Fruit fly (Drosophila melanogaster) whole organism, embryonic: ENCODE results near the gene CG14194.

Experiments used
- ATbp ChIP-seq: fragments of 200-800 bp; sonication (Bioruptor generic); optimal IDR thresholded peaks from 2 replicates; lab custom pipeline; 2017; ENCODE audit warnings: missing biosample characterization, mild to moderate bottlenecking, missing genetic modification characterization, missing genetic modification reagents
- B-H2 ChIP-seq: fragments of 200-800 bp; sonication (Bioruptor generic); optimal IDR thresholded peaks from 2 replicates; lab custom pipeline; 2018; ENCODE audit warnings: missing biosample characterization, mild to moderate bottlenecking, missing genetic modification characterization
- CG10321 ChIP-seq: fragments of 200-800 bp; sonication (Bioruptor generic); IDR thresholded peaks from 2 replicates; pipeline ENCODE4 v1.3.6; 2022; ENCODE audit warnings: missing biosample characterization, missing genetic modification characterization
- CG10959 ChIP-seq: fragments of 200-800 bp; sonication (Bioruptor generic); IDR thresholded peaks from 2 replicates; pipeline ENCODE4 v1.3.6; 2022; ENCODE audit warnings: missing biosample characterization, missing genetic modification characterization
- CG11560 ChIP-seq: fragments of 200-800 bp; sonication (Bioruptor generic); IDR thresholded peaks from 3 replicates; pipeline ENCODE4 v1.3.6; 2022; ENCODE audit warnings: missing biosample characterization, missing genetic modification characterization
- CG12236 ChIP-seq: fragments of 200-800 bp; sonication (Bioruptor generic); optimal IDR thresholded peaks from 2 replicates; lab custom pipeline; 2016; ENCODE audit warnings: missing biosample characterization, missing genetic modification characterization
- CG12769 ChIP-seq: fragments of 200-800 bp; sonication (Bioruptor generic); optimal IDR thresholded peaks from 2 replicates; lab custom pipeline; 2019; ENCODE audit warnings: missing biosample characterization, mild to moderate bottlenecking, missing genetic modification characterization, moderate library complexity
- CG15696 ChIP-seq: fragments of 200-800 bp; sonication (Bioruptor generic); optimal IDR thresholded peaks from 2 replicates; lab custom pipeline; 2019; ENCODE audit warnings: missing biosample characterization, mild to moderate bottlenecking, missing genetic modification characterization, moderate library complexity
- CG18476 ChIP-seq: fragments of 200-800 bp; sonication (Bioruptor generic); optimal IDR thresholded peaks from 2 replicates; lab custom pipeline; 2016; ENCODE audit warnings: missing biosample characterization, mild to moderate bottlenecking, missing genetic modification characterization
- CG3995 ChIP-seq: fragments of 200-800 bp; sonication (Bioruptor generic); optimal IDR thresholded peaks from 3 replicates; lab custom pipeline; 2016; ENCODE audit warnings: missing biosample characterization, missing genetic modification characterization
- CG4617 ChIP-seq: fragments of 200-800 bp; sonication (Bioruptor generic); optimal IDR thresholded peaks from 3 replicates; lab custom pipeline; 2016; ENCODE audit warnings: missing biosample characterization, missing genetic modification characterization, borderline replicate concordance
- CG6854 ChIP-seq: fragments of 200-800 bp; sonication (Bioruptor generic); optimal IDR thresholded peaks from 3 replicates; lab custom pipeline; 2017; ENCODE audit warnings: missing biosample characterization, mild to moderate bottlenecking, missing genetic modification characterization
- CG7786 ChIP-seq: fragments of 200-800 bp; sonication (Bioruptor generic); optimal IDR thresholded peaks from 2 replicates; lab custom pipeline; 2016; ENCODE audit warnings: missing biosample characterization, missing genetic modification characterization
- CG7839 ChIP-seq: fragments of 200-800 bp; sonication (Bioruptor generic); optimal IDR thresholded peaks from 3 replicates; lab custom pipeline; 2018; ENCODE audit warnings: missing biosample characterization, mild to moderate bottlenecking, missing genetic modification characterization, moderate library complexity
- CG8089 ChIP-seq: fragments of 200-800 bp; sonication (Bioruptor generic); optimal IDR thresholded peaks from 3 replicates; lab custom pipeline; 2016; ENCODE audit warnings: missing biosample characterization, missing genetic modification characterization
- CG8765 ChIP-seq: fragments of 200-800 bp; sonication (Bioruptor generic); IDR thresholded peaks from 2 replicates; pipeline ENCODE4 v1.3.6; 2022; ENCODE audit warnings: missing biosample characterization, missing genetic modification characterization
- CG9609 ChIP-seq: fragments of 200-800 bp; sonication (Bioruptor generic); optimal IDR thresholded peaks from 3 replicates; lab custom pipeline; 2016; ENCODE audit warnings: missing biosample characterization, missing genetic modification characterization
- CTCF ChIP-seq: fragments of 200-800 bp; sonication (Bioruptor generic); optimal IDR thresholded peaks from 2 replicates; lab custom pipeline; 2017; ENCODE audit warnings: missing biosample characterization, mild to moderate bottlenecking, missing genetic modification characterization, moderate library complexity
- Dref ChIP-seq: fragments of 200-800 bp; sonication (Bioruptor generic); IDR thresholded peaks from 2 replicates; pipeline ENCODE4 v1.3.6; 2022; ENCODE audit warnings: missing biosample characterization, missing genetic modification characterization
- Elba2 ChIP-seq: fragments of 200-800 bp; sonication (Bioruptor generic); optimal IDR thresholded peaks from 3 replicates; lab custom pipeline; 2016; ENCODE audit warnings: missing biosample characterization, missing genetic modification characterization
- HLHmδ ChIP-seq: fragments of 200-800 bp; sonication (Bioruptor generic); optimal IDR thresholded peaks from 2 replicates; lab custom pipeline; 2018; ENCODE audit warnings: missing biosample characterization, mild to moderate bottlenecking, missing genetic modification characterization, moderate library complexity
- Kr ChIP-seq: fragments of 200-800 bp; sonication (Bioruptor generic); optimal IDR thresholded peaks from 2 replicates; lab custom pipeline; 2017; ENCODE audit warnings: missing biosample characterization, mild to moderate bottlenecking, missing genetic modification characterization
- Lim3 ChIP-seq: fragments of 200-800 bp; sonication (Bioruptor generic); IDR thresholded peaks from 2 replicates; pipeline ENCODE4 v1.3.6; 2022; ENCODE audit warnings: missing biosample characterization, missing genetic modification characterization
- Lpt ChIP-seq: fragments of >200 bp; optimal IDR thresholded peaks from 2 replicates; lab custom pipeline; 2018; ENCODE audit warnings: missing biosample characterization, missing genetic modification characterization
- Mad ChIP-seq: fragments of 200-800 bp; sonication (Bioruptor generic); optimal IDR thresholded peaks from 2 replicates; lab custom pipeline; 2016; ENCODE audit warnings: missing biosample characterization, missing genetic modification characterization
- Mrtf ChIP-seq: fragments of 200-800 bp; sonication (Bioruptor generic); IDR thresholded peaks from 3 replicates; pipeline ENCODE4 v1.3.6; 2022; ENCODE audit warnings: missing biosample characterization, missing genetic modification characterization
- Opbp ChIP-seq: fragments of 200-800 bp; sonication (Bioruptor generic); IDR thresholded peaks from 3 replicates; pipeline ENCODE4 v1.3.6; 2022; ENCODE audit warnings: missing biosample characterization, missing genetic modification characterization; ENCODE audit not compliant: partially characterized antibody
- Rx ChIP-seq: fragments of 200-800 bp; sonication (Bioruptor generic); IDR thresholded peaks from 2 replicates; pipeline ENCODE4 v1.3.6; 2022; ENCODE audit warnings: missing biosample characterization, missing genetic modification characterization
- Sox102F ChIP-seq: fragments of 200-800 bp; sonication (Bioruptor generic); optimal IDR thresholded peaks from 2 replicates; lab custom pipeline; 2018; ENCODE audit warnings: missing biosample characterization, mild to moderate bottlenecking, missing genetic modification characterization, moderate library complexity
- Stat92E ChIP-seq, 3 experiments: fragments of >200 bp in 2 of 3; fragments of 200-800 bp in 1 of 3; sonication (Bioruptor generic) in 1 of 3; optimal IDR thresholded peaks; 2 replicates each; lab custom pipeline; 2017 to 2019; ENCODE audit warnings: missing biosample characterization in 3 of 3, missing genetic modification characterization in 3 of 3, mild to moderate bottlenecking in 1 of 3, moderate library complexity in 1 of 3
- bab2 ChIP-seq: fragments of 200-800 bp; sonication (Bioruptor generic); optimal IDR thresholded peaks from 2 replicates; lab custom pipeline; 2016; ENCODE audit warnings: missing biosample characterization, missing genetic modification characterization
- chinmo ChIP-seq: fragments of 200-800 bp; sonication (Bioruptor generic); IDR thresholded peaks from 4 replicates; pipeline ENCODE4 v1.3.6; 2022; ENCODE audit warnings: missing biosample characterization, missing genetic modification characterization; ENCODE audit not compliant: partially characterized antibody
- eyg ChIP-seq: fragments of 200-800 bp; sonication (Bioruptor generic); optimal IDR thresholded peaks from 3 replicates; lab custom pipeline; 2016; ENCODE audit warnings: missing biosample characterization, missing genetic modification characterization
- ftz-f1 ChIP-seq: fragments of 200-800 bp; sonication (Bioruptor generic); optimal IDR thresholded peaks from 2 replicates; lab custom pipeline; 2016; ENCODE audit warnings: missing biosample characterization, missing genetic modification characterization
- grn ChIP-seq: fragments of 200-800 bp; sonication (Bioruptor generic); optimal IDR thresholded peaks from 3 replicates; lab custom pipeline; 2017; ENCODE audit warnings: missing biosample characterization, missing genetic modification characterization
- her ChIP-seq: fragments of 200-800 bp; sonication (Bioruptor generic); optimal IDR thresholded peaks from 2 replicates; lab custom pipeline; 2016; ENCODE audit warnings: missing biosample characterization, missing genetic modification characterization
- ind ChIP-seq: fragments of 200-800 bp; sonication (Bioruptor generic); optimal IDR thresholded peaks from 3 replicates; lab custom pipeline; 2016; ENCODE audit warnings: missing biosample characterization, missing genetic modification characterization
- kay ChIP-seq: fragments of 200-800 bp; sonication (Bioruptor generic); optimal IDR thresholded peaks from 2 replicates; lab custom pipeline; 2016; ENCODE audit warnings: missing biosample characterization, missing genetic modification characterization
- lov ChIP-seq, 2 experiments: fragments of 200-800 bp in 1 of 2; fragments of >200 bp in 1 of 2; sonication (Bioruptor generic) in 1 of 2; IDR thresholded peaks in 1 of 2; optimal IDR thresholded peaks in 1 of 2; 2 replicates in 1 of 2; 3 replicates in 1 of 2; pipeline versions ENCODE4 v1.3.6 to Lab custom; 2017 to 2022; ENCODE audit warnings: missing biosample characterization in 1 of 2, missing genetic modification characterization in 1 of 2
- mld ChIP-seq: fragments of 200-800 bp; sonication (Bioruptor generic); IDR thresholded peaks from 3 replicates; pipeline ENCODE4 v1.3.6; 2022; ENCODE audit warnings: missing biosample characterization, missing genetic modification characterization; ENCODE audit not compliant: partially characterized antibody
- nau ChIP-seq: fragments of 200-800 bp; sonication (Bioruptor generic); optimal IDR thresholded peaks from 3 replicates; lab custom pipeline; 2017; ENCODE audit warnings: missing biosample characterization, mild to moderate bottlenecking, missing genetic modification characterization, missing genetic modification reagents
- nmo ChIP-seq: fragments of 200-800 bp; sonication (Bioruptor generic); optimal IDR thresholded peaks from 2 replicates; lab custom pipeline; 2018; ENCODE audit warnings: missing biosample characterization, mild to moderate bottlenecking, missing genetic modification characterization, moderate library complexity
- pho ChIP-seq: fragments of 200-800 bp; sonication (Bioruptor generic); optimal IDR thresholded peaks from 2 replicates; lab custom pipeline; 2016; ENCODE audit warnings: missing biosample characterization, missing genetic modification characterization
- pzg ChIP-seq: fragments of 200-800 bp; sonication (Bioruptor generic); optimal IDR thresholded peaks from 3 replicates; lab custom pipeline; 2018; ENCODE audit warnings: missing biosample characterization, mild to moderate bottlenecking, missing genetic modification characterization, moderate library complexity
- row ChIP-seq: fragments of 200-800 bp; sonication (Bioruptor generic); IDR thresholded peaks from 3 replicates; pipeline ENCODE4 v1.3.6; 2022; ENCODE audit warnings: missing biosample characterization, missing genetic modification characterization
- sens ChIP-seq: fragments of 200-800 bp; sonication (Bioruptor generic); peaks from one replicate; lab custom pipeline; 2016; ENCODE audit warnings: missing biosample characterization, missing genetic modification characterization
- stwl ChIP-seq: fragments of 200-800 bp; sonication (Bioruptor generic); optimal IDR thresholded peaks from 3 replicates; lab custom pipeline; 2018; ENCODE audit warnings: missing biosample characterization, mild to moderate bottlenecking, missing genetic modification characterization, moderate library complexity
- tgo ChIP-seq: fragments of 200-800 bp; sonication (Bioruptor generic); IDR thresholded peaks from 3 replicates; pipeline ENCODE4 v1.3.6; 2022; ENCODE audit warnings: missing biosample characterization, missing genetic modification characterization
- tll ChIP-seq, 2 experiments: fragments of 200-800 bp in 1 of 2; fragments of >200 bp in 1 of 2; sonication (Bioruptor generic) in 1 of 2; optimal IDR thresholded peaks; 2 replicates each; lab custom pipeline; 2017 to 2019; ENCODE audit warnings: missing biosample characterization in 2 of 2, missing genetic modification characterization in 2 of 2, mild to moderate bottlenecking in 1 of 2, moderate library complexity in 1 of 2
- trem ChIP-seq: fragments of 200-800 bp; optimal IDR thresholded peaks from 3 replicates; lab custom pipeline; 2019; ENCODE audit warnings: missing biosample characterization, mild to moderate bottlenecking, missing genetic modification characterization, moderate library complexity
- wek ChIP-seq: fragments of 200-800 bp; sonication (Bioruptor generic); optimal IDR thresholded peaks from 3 replicates; lab custom pipeline; 2018; ENCODE audit warnings: missing biosample characterization, mild to moderate bottlenecking, missing genetic modification characterization, moderate library complexity

CG14194 gene

DNA sequence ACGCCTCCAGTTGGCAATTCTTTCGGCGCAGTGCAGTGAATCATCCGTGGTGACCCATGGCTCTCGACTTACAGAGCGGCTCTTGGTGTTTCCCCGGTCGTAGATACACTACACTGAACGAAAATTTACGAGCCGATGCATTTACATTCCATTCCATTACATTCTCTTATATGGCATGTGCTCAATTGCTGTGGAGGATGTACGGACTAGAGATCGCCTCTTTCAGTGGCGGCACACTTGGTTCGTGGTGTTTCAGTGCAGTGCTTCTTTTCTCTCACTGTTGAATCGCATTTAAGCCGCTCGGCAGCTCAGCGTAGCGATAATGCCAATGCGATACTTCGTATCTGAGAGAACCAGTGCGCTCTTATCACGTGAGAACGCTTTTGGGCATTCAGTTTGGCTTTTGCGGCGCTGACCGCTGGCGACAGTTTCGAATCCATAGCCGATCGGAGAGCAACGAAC is 5.7 kb upstream of the CG14194 start, which contains the start of gene Mec2 (continued):
- TF ChIP-seq nmo (GFP tag; lab: Kevin White, UChicago) (peak; percentile 38), stwl (tag; lab: Kevin White, UChicago) (no peak), B-H2 (no peak), tgo (peak; percentile 55), Mrtf (GFP tag; lab: Robert Waterston, UW) (0 out of 3 replicates have a peak, but pooled peaks have one; percentile 38), Rx (GFP tag; lab: Robert Waterston, UW) (peak; percentile 43; the same call in 1 of the 2 replicates), kay (GFP tag; lab: Kevin White, UChicago) (peak; percentile 59), Stat92E (GFP tag; optimal IDR thresholded peaks at IDR 0.05; lab: Kevin White, UChicago) (no peak), her (GFP tag; lab: Kevin White, UChicago) (peak; percentile 30), CG15696 (tag; lab: Kevin White, UChicago) (no peak), Lpt (GFP tag; lab: Kevin White, UChicago) (no peak), chinmo (GFP tag; lab: Robert Waterston, UW) (0 out of 4 replicates have a peak, but pooled peaks have one; percentile 53), mld (GFP tag; lab: Robert Waterston, UW) (no peak), wek (GFP tag; lab: Kevin White, UChicago) (peak; percentile 8), CG8089 (GFP tag; lab: Kevin White, UChicago) (peak; percentile 4), CG10321 (no peak), CG11560 (tag; lab: Robert Waterston, UW) (no peak), CG8765 (no peak), CG3995 (GFP tag; lab: Kevin White, UChicago) (no peak), ftz-f1 (GFP tag; lab: Kevin White, UChicago) (no peak), nau (GFP tag; lab: Kevin White, UChicago) (no peak), Mad (peak; percentile 1), trem (tag; lab: Kevin White, UChicago) (no peak), CG9609 (GFP tag; lab: Kevin White, UChicago) (peak; percentile 59), ATbp (GFP tag; lab: Kevin White, UChicago) (peak; percentile 59), pho (GFP tag; lab: Kevin White, UChicago) (peak; percentile 3)

DNA sequence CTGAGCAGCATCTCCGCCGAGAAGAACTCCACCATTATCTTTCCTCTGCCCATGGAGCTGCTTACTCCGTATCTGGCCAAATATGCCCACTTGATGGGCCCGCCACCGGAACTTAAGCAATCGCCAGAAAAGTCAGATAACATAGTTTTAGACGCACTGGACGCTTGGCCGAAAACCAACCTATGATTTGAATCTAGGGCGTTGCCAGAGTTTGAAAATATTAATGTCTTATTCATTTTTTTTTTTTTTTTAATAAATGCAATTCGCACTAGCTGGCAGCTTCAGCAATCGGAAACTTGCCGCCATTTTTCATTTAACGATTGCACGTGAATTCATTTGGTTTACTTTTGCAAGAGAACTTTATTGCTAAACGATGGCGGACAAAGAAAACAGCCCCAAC is 3.5 kb upstream of the CG14194 start, which contains the start of gene HP1D3csd:
Gene HP1D3csd (plus strand): TSS at position 312 of the 400 bp plus-strand sequence.
- TF ChIP-seq CG10959 (GFP tag; lab: Robert Waterston, UW) (no peak), CTCF (peak; percentile 25), CG4617 (GFP tag; lab: Kevin White, UChicago) (no peak), pzg (peak; percentile 9), Elba2 (no peak), CG12236 (no peak), Opbp (GFP tag; lab: Robert Waterston, UW) (no peak), grn (GFP tag; lab: Kevin White, UChicago) (peak; percentile 12), lov (optimal IDR thresholded peaks at IDR 0.05; lab: Kevin White, UChicago) (no peak), lov (GFP tag; IDR thresholded peaks at IDR 0.05; lab: Robert Waterston, UW) (no peak), CG12769 (no peak), Dref (GFP tag; lab: Robert Waterston, UW) (no peak), ind (GFP tag; lab: Kevin White, UChicago) (no peak), mld (GFP tag; lab: Robert Waterston, UW) (0 out of 3 replicates have a peak, but pooled peaks have one; percentile 27), CG6854 (GFP tag; lab: Kevin White, UChicago) (no peak), Kr (GFP tag; lab: Kevin White, UChicago) (no peak), Lim3 (no peak), HLHmδ (GFP tag; lab: Kevin White, UChicago) (no peak), Sox102F (GFP tag; lab: Kevin White, UChicago) (no peak), CG18476 (GFP tag; lab: Kevin White, UChicago) (no peak), row (GFP tag; lab: Robert Waterston, UW) (no peak), bab2 (GFP tag; lab: Kevin White, UChicago) (no peak), CG7786 (GFP tag; lab: Kevin White, UChicago) (no peak), sens (GFP tag; lab: Kevin White, UChicago) (peak; percentile 61), tll (GFP tag; optimal IDR thresholded peaks at IDR 0.05; lab: Kevin White, UChicago) (no peak), eyg (no peak), CG7839 (no peak)
